Fruit fly (Drosophila melanogaster) whole organism, adult: ENCODE results near the gene CG43291.

Experiments used
- CG11617 ChIP-seq: fragments of 200-800 bp; sonication (Bioruptor generic); optimal IDR thresholded peaks from 2 replicates; lab custom pipeline; 2017; ENCODE audit warnings: mild to moderate bottlenecking, missing biosample characterization, missing genetic modification reagents, missing genetic modification characterization
- CG12768 ChIP-seq: fragments of 200-800 bp; sonication (Bioruptor generic); optimal IDR thresholded peaks from 2 replicates; lab custom pipeline; 2017; ENCODE audit warnings: missing biosample characterization, missing genetic modification characterization, mild to moderate bottlenecking, moderate library complexity, missing genetic modification reagents
- CG1620 ChIP-seq: fragments of 200-800 bp; sonication (Bioruptor generic); optimal IDR thresholded peaks from 2 replicates; lab custom pipeline; 2016; ENCODE audit warnings: missing biosample characterization, missing genetic modification characterization
- CG33017 ChIP-seq: fragments of 200-800 bp; sonication (Bioruptor generic); optimal IDR thresholded peaks from 2 replicates; lab custom pipeline; 2018; ENCODE audit warnings: missing biosample characterization, mild to moderate bottlenecking, missing genetic modification characterization, moderate library complexity
- CG7045 ChIP-seq: fragments of 200-800 bp; sonication (Bioruptor generic); optimal IDR thresholded peaks from 2 replicates; lab custom pipeline; 2017; ENCODE audit warnings: missing biosample characterization, mild to moderate bottlenecking, missing genetic modification characterization
- CG7101 ChIP-seq: fragments of 200-800 bp; sonication (Bioruptor generic); optimal IDR thresholded peaks from 2 replicates; lab custom pipeline; 2018; ENCODE audit warnings: missing biosample characterization, mild to moderate bottlenecking, missing genetic modification characterization, moderate library complexity
- Crg-1 ChIP-seq: fragments of 200-800 bp; sonication (Bioruptor generic); optimal IDR thresholded peaks from 2 replicates; lab custom pipeline; 2016; ENCODE audit warnings: missing biosample characterization, missing genetic modification characterization
- Mnt ChIP-seq: fragments of 200-800 bp; sonication (Bioruptor generic); optimal IDR thresholded peaks from 2 replicates; lab custom pipeline; 2016; ENCODE audit warnings: missing biosample characterization, mild to moderate bottlenecking, missing genetic modification characterization
- kay ChIP-seq: fragments of 200-800 bp; sonication (Bioruptor generic); peaks from one replicate; lab custom pipeline; 2016; ENCODE audit warnings: missing biosample characterization, missing genetic modification characterization, borderline replicate concordance

DNA sequence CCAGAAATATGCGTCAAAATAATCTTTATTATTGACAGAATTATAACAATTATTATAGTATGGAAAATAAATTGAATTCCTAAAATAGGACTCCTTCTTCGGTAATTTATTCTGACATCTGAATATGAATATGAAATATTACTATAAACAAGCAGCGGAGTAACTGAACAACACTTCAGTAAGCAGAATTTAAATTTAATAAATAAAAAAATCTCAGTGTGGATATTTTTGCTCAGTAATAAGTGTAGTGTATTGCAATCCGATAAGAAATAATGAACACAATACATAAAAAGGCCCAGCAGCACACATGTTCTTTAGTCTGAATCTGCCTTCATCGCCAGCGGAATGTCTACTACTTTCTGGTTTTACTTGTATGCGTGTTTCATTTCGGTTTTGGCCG, 11.3 kb upstream of the CG43291 start, which contains the start of gene CG43179:
- TF ChIP-seq Mnt (GFP tag; lab: Kevin White, UChicago) (no peak), CG7045 (GFP tag; lab: Kevin White, UChicago) (no peak), kay (no peak), CG1620 (GFP tag; lab: Kevin White, UChicago) (no peak), CG7101 (tag; lab: Kevin White, UChicago) (no peak), Crg-1 (GFP tag; lab: Kevin White, UChicago) (no peak), CG12768 (GFP tag; lab: Kevin White, UChicago) (no peak), CG33017 (tag; lab: Kevin White, UChicago) (no peak), CG11617 (no peak)
